Worm (Caenorhabditis elegans) whole organism, mixed stage, embryonic: ENCODE results near the gene chd-3.

Experiments
- nhr-12 ChIP-seq: fragments of 150-350 bp; optimal IDR thresholded peaks from 2 replicates; lab custom pipeline; 2014; ENCODE audit warnings: missing biosample characterization, missing genetic modification characterization
- ztf-11 ChIP-seq: fragments of 150-350 bp; optimal IDR thresholded peaks from 2 replicates; lab custom pipeline; 2014; ENCODE audit warnings: missing biosample characterization, missing genetic modification characterization

ce11 chrX:12863796-12864195 is 11.4 kb upstream of the chd-3 start, which contains the start of gene T14G8.4:
- TF ChIP-seq nhr-12 (tag; lab: Kevin White, UChicago): no peak
- no peak for TF ChIP-seq ztf-11 (tag; lab: Kevin White, UChicago)
